Worm (Caenorhabditis elegans) whole organism, L4/young adult: ENCODE data around the gene sgca-1.

Source experiments
- W03F9.2 ChIP-seq: fragments of 150-350 bp; optimal IDR thresholded peaks from 2 replicates; lab custom pipeline; 2014; ENCODE audit warnings: missing biosample characterization, missing genetic modification characterization
- dao-5 ChIP-seq: sonication (generic microtip); optimal IDR thresholded peaks from 2 replicates; lab custom pipeline; 2016; ENCODE audit warnings: missing genotype, missing genetic modification characterization, moderate library complexity, missing compliant biosample characterization
- him-1 ChIP-seq: sonication (generic microtip); optimal IDR thresholded peaks from 2 replicates; lab custom pipeline; 2016; ENCODE audit warnings: missing genotype, missing genetic modification reagents, missing genetic modification characterization, missing compliant biosample characterization

DNA sequence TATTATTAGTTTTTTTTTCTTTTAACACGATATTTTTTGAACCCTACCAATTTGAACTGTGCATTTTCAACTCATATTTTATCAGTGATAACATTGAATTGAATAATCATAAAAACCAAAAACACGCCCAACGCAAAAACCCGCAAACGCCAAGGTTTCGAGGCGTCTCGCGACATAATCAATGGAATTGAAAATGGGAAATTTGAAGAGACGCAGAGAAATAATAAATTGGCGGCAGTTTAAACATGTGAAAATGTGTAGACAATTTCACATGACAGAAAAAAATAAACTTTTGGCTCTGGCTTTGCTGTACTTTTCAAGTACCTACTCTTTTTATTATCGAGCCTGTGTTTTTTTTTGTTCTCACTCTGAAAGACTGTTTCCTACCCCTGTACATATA, 15.5 kb upstream of the sgca-1 start:
- TF ChIP-seq him-1 (tag; lab: Kevin White, UChicago) (no peak), W03F9.2 (tag; lab: Kevin White, UChicago) (peak; percentile 4), dao-5 (tag; lab: Kevin White, UChicago) (no peak)
